Worm (Caenorhabditis elegans): ENCODE results near the gene B0244.6.

DNA sequence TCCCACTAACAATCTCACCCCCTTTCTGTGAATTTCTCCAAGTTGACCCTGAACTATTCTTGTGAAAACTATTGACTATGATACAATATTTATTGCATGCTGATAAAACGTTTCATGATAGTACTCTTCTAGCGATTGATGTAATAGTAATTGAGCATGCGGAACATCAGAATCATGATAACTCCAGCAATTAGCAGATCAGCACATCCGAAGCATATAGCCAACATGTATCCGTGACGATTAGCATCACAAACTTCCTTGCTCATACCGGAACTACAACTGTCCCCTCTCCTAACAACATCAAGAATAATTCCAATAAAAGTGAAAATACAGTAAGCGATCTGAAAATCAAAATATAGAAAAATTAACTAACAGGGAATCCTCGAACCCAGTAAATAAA, 7.8 kb upstream of the B0244.6 start:
- TF ChIP-seq him-1 (tag; optimal IDR thresholded peaks at IDR 0.05) (no peak), W03F9.2 (tag; optimal IDR thresholded peaks at IDR 0.05) (no peak), dao-5 (tag; optimal IDR thresholded peaks at IDR 0.05) (no peak)

All from whole organism, L4/young adult.